Worm (Caenorhabditis elegans): Measurements from ENCODE around the gene nhr-281.
A peak's percentile ranks its signal among the peaks of the same experiment; 100 is the strongest.

The nhr-281 gene

DNA sequence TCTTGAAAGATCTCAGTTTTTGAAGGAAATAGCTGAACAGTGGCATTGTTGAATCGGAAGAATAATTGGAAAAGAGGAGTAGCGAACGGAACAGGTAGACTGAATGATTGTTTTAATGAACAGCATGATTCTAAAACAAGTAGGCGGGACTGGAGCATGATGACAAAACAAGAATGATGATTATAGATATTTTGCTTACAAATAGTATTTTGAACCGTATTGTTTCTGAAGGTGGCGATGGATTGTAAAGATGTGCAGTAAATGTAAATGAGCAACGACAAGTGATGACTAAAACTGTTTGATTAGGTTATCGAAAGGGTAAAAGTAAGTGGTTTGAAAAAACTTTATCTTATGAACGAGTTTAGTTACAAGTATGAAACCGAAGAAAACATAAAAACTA is 21.0 kb upstream of the nhr-281 start, which contains the start of gene F28H6.8:
Gene F28H6.8 (minus strand): TSS at position 101 of the 400 bp plus-strand sequence.
- TF ChIP-seq duxl-1 (tag; optimal IDR thresholded peaks at IDR 0.05; ENCODE audit: poor library complexity) (no peak), nhr-77 (tag; optimal IDR thresholded peaks at IDR 0.05) (no peak), hif-1 (tag; optimal IDR thresholded peaks at IDR 0.05) (no peak), unc-62 (GFP tag; optimal IDR thresholded peaks at IDR 0.05 in 1 of 2) (peak in 1 of 2 experiments; percentile 71), unc-62 (tag; optimal IDR thresholded peaks at IDR 0.05) (no peak)

ce11 chrX:14132677-14133076 is 19.4 kb upstream of the nhr-281 start:
- TF ChIP-seq nhr-28 (tag; optimal IDR thresholded peaks at IDR 0.05): no peak
- TF ChIP-seq nhr-11 (tag; optimal IDR thresholded peaks at IDR 0.05): no peak
- peak in 1 of 2 experiments; percentile 62 for TF ChIP-seq unc-62 (GFP tag; optimal IDR thresholded peaks at IDR 0.05 in 1 of 2)
- no peak for TF ChIP-seq unc-62 (tag; optimal IDR thresholded peaks at IDR 0.05)
- TF ChIP-seq lin-29 (GFP tag; IDR thresholded peaks at IDR 0.05): no peak
- TF ChIP-seq pha-4 (GFP tag; IDR thresholded peaks at IDR 0.05): no peak
- no peak for TF ChIP-seq pha-4 (tag; optimal IDR thresholded peaks at IDR 0.05)

DNA sequence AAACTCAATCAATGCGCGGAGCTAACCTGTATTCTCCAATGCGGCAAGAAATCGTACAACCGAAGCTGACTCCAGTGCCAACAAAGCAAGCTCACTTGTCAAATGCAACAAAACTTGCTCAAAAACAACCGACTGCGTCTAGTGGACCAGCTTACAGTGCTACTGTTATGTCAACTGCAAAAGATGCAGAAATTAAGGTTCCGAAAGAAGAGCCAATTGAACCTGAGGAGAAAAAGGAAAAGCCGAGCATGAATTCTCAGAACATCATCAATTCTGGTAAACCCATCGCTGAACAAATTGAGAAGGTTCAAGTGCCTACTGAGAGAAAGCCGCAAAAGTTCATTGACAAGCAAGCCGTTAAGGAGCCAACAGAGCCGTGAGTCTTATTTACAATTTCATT is 18.2 kb upstream of the nhr-281 start:
- TF ChIP-seq ceh-82 (tag; optimal IDR thresholded peaks at IDR 0.05) (no peak), mep-1 (tag; optimal IDR thresholded peaks at IDR 0.05) (no peak), aha-1 (tag) (peak; percentile 90)

DNA sequence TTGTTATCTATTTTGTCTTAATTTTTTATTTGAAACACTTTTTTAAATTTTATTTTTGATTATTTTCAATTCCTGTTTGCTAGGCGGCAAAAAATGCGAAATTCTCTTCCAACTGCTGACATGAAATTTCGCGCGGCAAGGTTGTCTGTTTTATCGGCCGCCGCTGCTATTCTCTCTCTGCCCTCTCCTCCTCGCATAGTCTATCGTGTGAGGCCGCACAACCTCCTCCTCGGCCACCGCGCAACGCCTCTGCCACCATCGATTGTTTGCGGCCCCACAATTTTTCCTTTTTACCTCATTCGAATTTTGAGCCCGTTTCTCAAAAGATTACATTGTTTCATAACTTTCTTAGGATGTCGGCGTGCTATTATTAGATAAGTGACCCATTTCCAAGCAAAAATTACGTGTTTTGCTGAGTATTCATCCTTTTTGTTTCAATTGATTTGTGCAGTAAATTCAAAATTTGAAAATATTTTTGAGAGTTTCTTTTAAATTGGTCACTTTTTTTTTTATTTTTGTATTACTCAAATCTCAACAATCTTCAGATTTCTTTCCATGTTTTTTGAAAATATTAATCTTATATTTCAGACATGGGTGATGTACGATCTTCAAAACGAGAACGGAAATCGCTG is 14.2 kb upstream of the nhr-281 start, which contains the start of gene F28H6.4:
Gene F28H6.4 (plus strand): TSS at position 582 of the 632 bp plus-strand sequence.
- TF ChIP-seq nhr-77 (tag; optimal IDR thresholded peaks at IDR 0.05) (no peak), set-16 (GFP tag; IDR thresholded peaks at IDR 0.05) (peak; percentile 46), hlh-11 (tag; optimal IDR thresholded peaks at IDR 0.05) (peak; percentile 51), lin-15B (tag; optimal IDR thresholded peaks at IDR 0.05) (no peak), ceh-32 (tag; optimal IDR thresholded peaks at IDR 0.05; ENCODE audit: poor library complexity) (no peak), snpc-4 (tag; optimal IDR thresholded peaks at IDR 0.05) (no peak), nhr-6 (tag; optimal IDR thresholded peaks at IDR 0.05) (peak; percentile 4), F49E8.2 (tag; optimal IDR thresholded peaks at IDR 0.05; ENCODE audit: borderline replicate concordance) (no peak), Y105C5A.15 (GFP tag; IDR thresholded peaks at IDR 0.05) (no peak), hlh-30 (tag; optimal IDR thresholded peaks at IDR 0.05; ENCODE audit: insufficient read depth) (peak; percentile 29), daf-16 (GFP tag; optimal IDR thresholded peaks at IDR 0.05) (no peak), daf-16 (tag; optimal IDR thresholded peaks at IDR 0.05) (peak; percentile 16), mes-2 (tag; optimal IDR thresholded peaks at IDR 0.05; ENCODE audit: poor library complexity, severe bottlenecking) (peak; percentile 71), unc-62 (GFP tag; optimal IDR thresholded peaks at IDR 0.05 in 1 of 2) (no peak), unc-62 (tag; optimal IDR thresholded peaks at IDR 0.05) (no peak), lin-29 (GFP tag; IDR thresholded peaks at IDR 0.05) (no peak), madf-9 (GFP tag; conservative IDR thresholded peaks at IDR 0.05) (no peak), lir-3 (tag; optimal IDR thresholded peaks at IDR 0.05) (no peak), php-3 (GFP tag; IDR thresholded peaks at IDR 0.05) (no peak), mxl-3 (GFP tag; optimal IDR thresholded peaks at IDR 0.05) (peak; percentile 17), rbr-2 (tag; optimal IDR thresholded peaks at IDR 0.05) (peak; percentile 4), arid-1 (GFP tag; conservative IDR thresholded peaks at IDR 0.05) (no peak)

DNA sequence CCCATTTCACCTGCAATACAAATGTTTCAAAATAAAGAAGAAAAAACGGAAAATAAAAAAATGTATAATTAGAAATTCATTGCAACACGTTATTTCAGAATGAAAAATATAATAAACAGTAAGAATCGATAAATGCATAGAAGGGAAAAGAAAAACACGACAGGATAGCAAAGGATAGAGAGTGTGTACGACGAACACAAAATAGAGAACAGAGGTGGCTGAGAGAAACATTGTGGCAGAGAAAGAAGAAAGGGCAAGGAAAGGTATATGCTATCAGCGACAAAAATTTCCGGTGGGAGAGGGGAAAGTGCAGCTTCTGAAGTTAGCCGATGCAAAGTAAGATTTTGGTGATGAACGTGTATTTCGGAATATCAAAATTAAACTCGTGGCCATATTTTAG is 12.6 kb upstream of the nhr-281 start, which contains the start of gene F28H6.6:
Gene F28H6.6 (minus strand): TSS at position 10 of the 400 bp plus-strand sequence.
- TF ChIP-seq mdt-29 (GFP tag; IDR thresholded peaks at IDR 0.05) (0 out of 2 replicates have a peak, but pooled peaks have one; percentile 21), ceh-82 (tag; optimal IDR thresholded peaks at IDR 0.05) (no peak), daf-19 (GFP tag; conservative IDR thresholded peaks at IDR 0.05) (no peak), aha-1 (tag) (peak; percentile 65), daf-16 (GFP tag; optimal IDR thresholded peaks at IDR 0.05) (no peak), daf-16 (tag; optimal IDR thresholded peaks at IDR 0.05) (peak; percentile 55), nhr-28 (tag; optimal IDR thresholded peaks at IDR 0.05) (peak; percentile 57), mes-2 (tag; optimal IDR thresholded peaks at IDR 0.05; ENCODE audit: poor library complexity, severe bottlenecking) (peak; percentile 32), zfp-3 (GFP tag; conservative IDR thresholded peaks at IDR 0.05) (no peak), dve-1 (tag; optimal IDR thresholded peaks at IDR 0.05; ENCODE audit: insufficient read depth) (peak; percentile 5), ZK337.2 (GFP tag; IDR thresholded peaks at IDR 0.05) (no peak)
